Fruit fly (Drosophila melanogaster): ENCODE results near the gene Fbxl7.

DNA sequence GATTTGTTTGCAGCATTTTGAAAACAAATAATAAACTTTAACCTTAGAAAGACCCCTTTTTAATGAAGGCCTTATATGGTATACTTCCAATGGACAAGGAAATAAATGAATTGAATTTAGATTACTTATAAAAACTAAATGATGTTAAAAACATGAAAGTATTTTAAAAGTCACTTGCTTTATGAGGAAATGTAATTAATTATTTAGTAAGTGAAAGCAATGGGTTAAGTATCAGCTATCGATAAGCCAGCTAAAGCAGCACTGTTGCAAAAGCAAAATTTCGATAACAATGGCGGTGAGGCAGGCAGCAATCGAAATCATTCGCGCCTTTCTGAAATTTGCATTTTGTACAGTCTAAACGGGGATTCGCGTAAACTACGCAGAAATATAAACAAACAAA lies 44.5 kb downstream of the Fbxl7 start, which contains the start of the genes CG32856 and Rbf2:
- TF ChIP-seq Ets21C (GFP tag; optimal IDR thresholded peaks at IDR 0.05), result peak; percentile 90
- TF ChIP-seq CG7368 (GFP tag; optimal IDR thresholded peaks at IDR 0.05), result no peak
- TF ChIP-seq Lpt (GFP tag; optimal IDR thresholded peaks at IDR 0.05), result no peak
- peak; percentile 92 for TF ChIP-seq Smox (GFP tag; optimal IDR thresholded peaks at IDR 0.05)
- TF ChIP-seq fkh (GFP tag; optimal IDR thresholded peaks at IDR 0.05), result no peak
- peak; percentile 87 for TF ChIP-seq net (GFP tag; optimal IDR thresholded peaks at IDR 0.05)
